Worm (Caenorhabditis elegans): Measurements from ENCODE around the gene F08H9.2.

F08H9.2 gene

DNA sequence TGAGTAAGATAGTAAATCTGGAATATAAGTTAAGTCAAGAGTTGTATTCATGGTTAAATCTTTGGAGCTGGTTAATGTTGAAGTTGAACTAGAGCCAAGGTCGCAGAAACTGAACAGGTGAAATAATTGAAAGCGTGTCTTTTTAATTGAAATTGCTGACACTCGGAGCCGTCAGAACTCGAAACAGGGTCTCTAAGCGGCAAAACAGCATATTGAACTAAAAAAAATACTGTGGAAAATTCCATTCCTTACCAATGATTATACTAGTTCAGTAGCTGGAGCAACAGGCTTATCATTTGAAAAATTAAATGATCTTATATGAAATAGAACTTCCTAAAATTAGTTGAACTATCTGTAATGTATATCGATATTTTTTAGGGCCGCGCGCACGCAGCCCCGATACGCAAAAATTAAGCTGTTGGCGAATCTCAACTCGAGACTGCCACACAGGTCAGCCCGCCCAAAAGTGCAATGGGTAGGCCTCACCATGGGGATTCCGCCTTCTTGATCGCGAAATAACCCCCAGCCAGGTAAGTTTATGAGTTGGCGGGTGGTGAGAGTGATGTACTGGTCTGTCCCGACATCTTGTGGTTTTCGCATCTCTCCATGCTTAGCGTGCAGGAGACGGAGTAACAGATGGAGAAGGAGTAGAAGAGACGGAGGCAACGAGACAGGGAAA, 7.9 kb downstream of the F08H9.2 start, which contains the start of gene srz-97 (continued):
- TF ChIP-seq madf-9 (GFP tag; conservative IDR thresholded peaks at IDR 0.05) (no peak), skn-1 (tag; optimal IDR thresholded peaks at IDR 0.05) (no peak), Y105C5A.15 (GFP tag; IDR thresholded peaks at IDR 0.05) (0 out of 2 replicates have a peak, but pooled peaks have one; percentile 30), ZK546.5 (tag; optimal IDR thresholded peaks at IDR 0.05) (no peak), zag-1 (tag; optimal IDR thresholded peaks at IDR 0.05) (no peak), nhr-28 (tag; optimal IDR thresholded peaks at IDR 0.05) (no peak), tra-1 (GFP tag; IDR thresholded peaks at IDR 0.05) (peak; percentile 40), nhr-48 (tag; optimal IDR thresholded peaks at IDR 0.05) (peak; percentile 56), F49E8.2 (tag; optimal IDR thresholded peaks at IDR 0.05; ENCODE audit: borderline replicate concordance) (peak; percentile 65), dmd-6 (GFP tag; IDR thresholded peaks at IDR 0.05) (peak; percentile 37), F10B5.3 (tag; optimal IDR thresholded peaks at IDR 0.05) (peak; percentile 37), dve-1 (tag; optimal IDR thresholded peaks at IDR 0.05; ENCODE audit: insufficient read depth) (peak; percentile 40), aha-1 (tag) (peak; percentile 82), T26A8.4 (GFP tag; IDR thresholded peaks at IDR 0.05) (peak; percentile 86), nhr-42 (GFP tag; IDR thresholded peaks at IDR 0.05) (peak; percentile 63; the same call in 1 of the 2 replicates), lsy-2 (tag; optimal IDR thresholded peaks at IDR 0.05) (no peak), duxl-1 (tag; optimal IDR thresholded peaks at IDR 0.05; ENCODE audit: poor library complexity) (no peak), aly-2 (tag; optimal IDR thresholded peaks at IDR 0.05) (no peak), mdl-1 (tag; optimal IDR thresholded peaks at IDR 0.05) (no peak), dmd-9 (GFP tag; IDR thresholded peaks at IDR 0.05) (no peak), R02D3.7 (tag; optimal IDR thresholded peaks at IDR 0.05) (no peak), snpc-4 (tag; optimal IDR thresholded peaks at IDR 0.05) (peak; percentile 85), lin-13 (GFP tag; optimal IDR thresholded peaks at IDR 0.05) (no peak), daf-19 (GFP tag; conservative IDR thresholded peaks at IDR 0.05) (0 out of 2 replicates have a peak, but pooled peaks have one; percentile 29), dmd-8 (GFP tag; IDR thresholded peaks at IDR 0.05) (0 out of 2 replicates have a peak, but pooled peaks have one; percentile 64), unc-62 (GFP tag; optimal IDR thresholded peaks at IDR 0.05 in 1 of 2) (peak in 1 of 2 experiments; percentile 24), unc-62 (tag; optimal IDR thresholded peaks at IDR 0.05) (no peak), rbr-2 (tag; optimal IDR thresholded peaks at IDR 0.05) (peak; percentile 35), lim-7 (GFP tag; IDR thresholded peaks at IDR 0.05) (no peak), nhr-6 (tag; optimal IDR thresholded peaks at IDR 0.05) (no peak), Y48G9A.11 (GFP tag; IDR thresholded peaks at IDR 0.05) (no peak), lin-29 (GFP tag; IDR thresholded peaks at IDR 0.05) (no peak), F37D6.2 (tag; optimal IDR thresholded peaks at IDR 0.05) (no peak), ceh-32 (tag; optimal IDR thresholded peaks at IDR 0.05; ENCODE audit: poor library complexity) (no peak), hlh-11 (tag; optimal IDR thresholded peaks at IDR 0.05) (peak; percentile 77), nhr-41 (GFP tag; IDR thresholded peaks at IDR 0.05) (no peak), nhr-25 (tag; optimal IDR thresholded peaks at IDR 0.05; ENCODE audit: borderline replicate concordance, insufficient read depth) (peak; percentile 21), saeg-2 (GFP tag; IDR thresholded peaks at IDR 0.05) (no peak), mes-2 (tag; optimal IDR thresholded peaks at IDR 0.05; ENCODE audit: poor library complexity, severe bottlenecking) (peak; percentile 75), ceh-82 (tag; optimal IDR thresholded peaks at IDR 0.05) (no peak), nhr-76 (tag; optimal IDR thresholded peaks at IDR 0.05) (no peak), cey-2 (tag; optimal IDR thresholded peaks at IDR 0.05; ENCODE audit: borderline replicate concordance, insufficient read depth) (no peak), nhr-77 (tag; optimal IDR thresholded peaks at IDR 0.05) (no peak), lin-1 (GFP tag; IDR thresholded peaks at IDR 0.05) (peak; percentile 68; the same call in 1 of the 2 replicates), nhr-11 (tag; optimal IDR thresholded peaks at IDR 0.05) (no peak), mdt-29 (GFP tag; IDR thresholded peaks at IDR 0.05) (no peak), daf-16 (GFP tag; optimal IDR thresholded peaks at IDR 0.05) (peak; percentile 49 to 67), daf-16 (tag; optimal IDR thresholded peaks at IDR 0.05) (peak; percentile 69), hif-1 (tag; optimal IDR thresholded peaks at IDR 0.05) (no peak), ceh-20 (GFP tag; IDR thresholded peaks at IDR 0.05) (0 out of 2 replicates have a peak, but pooled peaks have one; percentile 31)
